Fruit fly (Drosophila melanogaster) whole organism, embryonic: ENCODE measurements around the gene Rbm13.
A peak's percentile ranks its signal among the peaks of the same experiment; 100 is the strongest.

Source experiments
- ATbp ChIP-seq: fragments of 200-800 bp; sonication (Bioruptor generic); optimal IDR thresholded peaks from 2 replicates; lab custom pipeline; 2017; ENCODE audit warnings: missing biosample characterization, mild to moderate bottlenecking, missing genetic modification characterization, missing genetic modification reagents
- Antp ChIP-seq: fragments of 200-800 bp; sonication (Bioruptor generic); optimal IDR thresholded peaks from 3 replicates; lab custom pipeline; 2016; ENCODE audit warnings: missing biosample characterization, missing genetic modification characterization
- Blimp-1 ChIP-seq: fragments of 200-800 bp; sonication (Bioruptor generic); optimal IDR thresholded peaks from 3 replicates; lab custom pipeline; 2018; ENCODE audit warnings: missing biosample characterization, missing genetic modification characterization, mild to moderate bottlenecking, moderate library complexity, missing genetic modification reagents
- CG12236 ChIP-seq: fragments of 200-800 bp; sonication (Bioruptor generic); optimal IDR thresholded peaks from 2 replicates; lab custom pipeline; 2016; ENCODE audit warnings: missing biosample characterization, missing genetic modification characterization
- CG14441 ChIP-seq: fragments of 200-800 bp; sonication (Bioruptor generic); IDR thresholded peaks from 2 replicates; pipeline ENCODE4 v1.3.6; 2022; ENCODE audit warnings: missing biosample characterization, missing genetic modification characterization
- CG16813 ChIP-seq: fragments of 200-800 bp; sonication (Bioruptor generic); IDR thresholded peaks from 3 replicates; pipeline ENCODE4 v1.3.6; 2022; ENCODE audit warnings: missing biosample characterization, missing genetic modification characterization; ENCODE audit not compliant: partially characterized antibody
- CG17829 ChIP-seq: fragments of 200-800 bp; optimal IDR thresholded peaks from 2 replicates; lab custom pipeline; 2019; ENCODE audit warnings: missing biosample characterization, mild to moderate bottlenecking, missing genetic modification characterization, moderate library complexity
- CG3163 ChIP-seq: fragments of 200-800 bp; sonication (Bioruptor generic); optimal IDR thresholded peaks from 3 replicates; lab custom pipeline; 2016; ENCODE audit warnings: missing biosample characterization, missing genetic modification characterization
- CG33557 ChIP-seq: fragments of 200-800 bp; sonication (Bioruptor generic); optimal IDR thresholded peaks from 2 replicates; lab custom pipeline; 2019; ENCODE audit warnings: missing biosample characterization, mild to moderate bottlenecking, missing genetic modification characterization, moderate library complexity
- CG4328 ChIP-seq: fragments of 200-800 bp; sonication (Bioruptor generic); optimal IDR thresholded peaks from 3 replicates; lab custom pipeline; 2017; ENCODE audit warnings: missing biosample characterization, missing genetic modification reagents, missing genetic modification characterization
- CG4730 ChIP-seq: fragments of 200-800 bp; sonication (Bioruptor generic); IDR thresholded peaks from 2 replicates; pipeline ENCODE4 v1.3.6; 2022; ENCODE audit warnings: missing biosample characterization, missing genetic modification characterization
- CG6272 ChIP-seq: fragments of 200-800 bp; sonication (Bioruptor generic); IDR thresholded peaks from 2 replicates; pipeline ENCODE4 v1.3.6; 2022; ENCODE audit warnings: missing biosample characterization, missing genetic modification characterization
- CG6854 ChIP-seq: fragments of 200-800 bp; sonication (Bioruptor generic); optimal IDR thresholded peaks from 3 replicates; lab custom pipeline; 2017; ENCODE audit warnings: missing biosample characterization, mild to moderate bottlenecking, missing genetic modification characterization
- CG8281 ChIP-seq: fragments of 200-800 bp; sonication (Bioruptor generic); optimal IDR thresholded peaks from 2 replicates; lab custom pipeline; 2018; ENCODE audit warnings: missing biosample characterization, mild to moderate bottlenecking, missing genetic modification characterization, moderate library complexity
- CkIIα-i1 ChIP-seq: fragments of 200-800 bp; sonication (Bioruptor generic); IDR thresholded peaks from 2 replicates; pipeline ENCODE4 v1.3.6; 2022; ENCODE audit warnings: missing biosample characterization, missing genetic modification characterization
- Hand ChIP-seq: fragments of 200-800 bp; sonication (Bioruptor generic); optimal IDR thresholded peaks from 2 replicates; lab custom pipeline; 2017; ENCODE audit warnings: mild to moderate bottlenecking, missing biosample characterization, missing genetic modification reagents, missing genetic modification characterization
- Hmr ChIP-seq: fragments of 200-800 bp; sonication (Bioruptor generic); optimal IDR thresholded peaks from 3 replicates; lab custom pipeline; 2017; ENCODE audit warnings: mild to moderate bottlenecking, missing biosample characterization, missing genetic modification reagents, missing genetic modification characterization
- Nf-YA ChIP-seq: fragments of 200-800 bp; sonication (Bioruptor generic); IDR thresholded peaks from 2 replicates; pipeline ENCODE4 v1.3.6; 2022; ENCODE audit warnings: missing biosample characterization, missing genetic modification characterization
- Pdp1 ChIP-seq, 2 experiments: fragments of 200-800 bp; sonication (Bioruptor generic); optimal IDR thresholded peaks; 3 replicates each; lab custom pipeline; 2016; ENCODE audit warnings: missing biosample characterization in 2 of 2, missing genetic modification characterization in 2 of 2, mild to moderate bottlenecking in 1 of 2, moderate library complexity in 1 of 2
- Rfx ChIP-seq: fragments of 200-800 bp; sonication (Bioruptor generic); IDR thresholded peaks from 2 replicates; pipeline ENCODE4 v1.3.6; 2022; ENCODE audit warnings: missing biosample characterization, missing genetic modification characterization
- Rx ChIP-seq: fragments of 200-800 bp; sonication (Bioruptor generic); IDR thresholded peaks from 2 replicates; pipeline ENCODE4 v1.3.6; 2022; ENCODE audit warnings: missing biosample characterization, missing genetic modification characterization
- Trl ChIP-seq, 3 experiments: fragments of >200 bp in 2 of 3; fragments of 200-800 bp in 1 of 3; sonication (Bioruptor generic) in 1 of 3; optimal IDR thresholded peaks; 2 replicates in 1 of 3; 3 replicates in 2 of 3; lab custom pipeline; 2016 to 2017; ENCODE audit warnings: missing biosample characterization in 1 of 3, missing genetic modification characterization in 1 of 3
- Vsx1 ChIP-seq: fragments of 200-800 bp; sonication (Bioruptor generic); optimal IDR thresholded peaks from 2 replicates; lab custom pipeline; 2017; ENCODE audit warnings: missing biosample characterization, mild to moderate bottlenecking, missing genetic modification characterization, missing genetic modification reagents
- ab ChIP-seq: fragments of 200-800 bp; sonication (Bioruptor generic); optimal IDR thresholded peaks from 2 replicates; lab custom pipeline; 2016; ENCODE audit warnings: missing biosample characterization, missing genetic modification characterization
- ac ChIP-seq: fragments of 200-800 bp; sonication (Bioruptor generic); optimal IDR thresholded peaks from 3 replicates; lab custom pipeline; 2017; ENCODE audit warnings: missing biosample characterization, mild to moderate bottlenecking, missing genetic modification characterization
- aop ChIP-seq: fragments of 200-800 bp; sonication (Bioruptor generic); IDR thresholded peaks from 2 replicates; pipeline ENCODE4 v1.3.6; 2022; ENCODE audit warnings: missing biosample characterization, missing genetic modification characterization
- ara ChIP-seq: fragments of 200-800 bp; sonication (Bioruptor generic); IDR thresholded peaks from 2 replicates; pipeline ENCODE4 v1.3.6; 2022; ENCODE audit warnings: missing biosample characterization, missing genetic modification characterization
- ase ChIP-seq: fragments of 200-800 bp; sonication (Bioruptor generic); IDR thresholded peaks from 3 replicates; pipeline ENCODE4 v1.3.6; 2022; ENCODE audit warnings: missing biosample characterization, missing genetic modification characterization
- btn ChIP-seq: fragments of 200-800 bp; sonication (Bioruptor generic); optimal IDR thresholded peaks from 2 replicates; lab custom pipeline; 2016; ENCODE audit warnings: missing biosample characterization, missing genetic modification characterization
- cwo ChIP-seq: fragments of 200-800 bp; sonication (Bioruptor generic); optimal IDR thresholded peaks from 3 replicates; lab custom pipeline; 2017; ENCODE audit warnings: missing biosample characterization, missing genetic modification characterization, mild to moderate bottlenecking, moderate library complexity, missing genetic modification reagents
- dan ChIP-seq: fragments of 200-800 bp; sonication (Bioruptor generic); IDR thresholded peaks from 2 replicates; pipeline ENCODE4 v1.3.6; 2022; ENCODE audit warnings: missing biosample characterization, missing genetic modification characterization
- fru ChIP-seq: fragments of >200 bp; optimal IDR thresholded peaks from 2 replicates; lab custom pipeline; 2017
- gro ChIP-seq: fragments of 200-800 bp; sonication (Bioruptor generic); optimal IDR thresholded peaks from 2 replicates; lab custom pipeline; 2016; ENCODE audit warnings: missing biosample characterization, missing genetic modification characterization
- hb ChIP-seq: fragments of 200-800 bp; sonication (Bioruptor generic); IDR thresholded peaks from 3 replicates; pipeline ENCODE4 v1.3.6; 2022; ENCODE audit warnings: missing biosample characterization, missing genetic modification characterization; ENCODE audit not compliant: partially characterized antibody
- hbn ChIP-seq: fragments of 200-800 bp; sonication (Bioruptor generic); IDR thresholded peaks from 2 replicates; pipeline ENCODE4 v1.3.6; 2022; ENCODE audit warnings: missing biosample characterization, missing genetic modification characterization; ENCODE audit not compliant: partially characterized antibody
- insv ChIP-seq, 2 experiments: fragments of 200-800 bp; sonication (Bioruptor generic); optimal IDR thresholded peaks; 3 replicates each; lab custom pipeline; 2016 to 2018; ENCODE audit warnings: missing biosample characterization in 2 of 2, missing genetic modification characterization in 2 of 2
- kah ChIP-seq: fragments of 200-800 bp; sonication (Bioruptor generic); optimal IDR thresholded peaks from 2 replicates; lab custom pipeline; 2018; ENCODE audit warnings: missing biosample characterization, mild to moderate bottlenecking, missing genetic modification characterization
- ken ChIP-seq: fragments of 200-800 bp; sonication (Bioruptor generic); IDR thresholded peaks from 3 replicates; pipeline ENCODE4 v1.3.6; 2022; ENCODE audit warnings: missing biosample characterization, missing genetic modification characterization
- knrl ChIP-seq: fragments of 200-800 bp; sonication (Bioruptor generic); IDR thresholded peaks from 3 replicates; pipeline ENCODE4 v1.3.6; 2022; ENCODE audit warnings: missing biosample characterization, missing genetic modification characterization; ENCODE audit not compliant: partially characterized antibody
- lmd ChIP-seq: fragments of 200-800 bp; sonication (Bioruptor generic); IDR thresholded peaks from 2 replicates; pipeline ENCODE4 v1.3.6; 2022; ENCODE audit warnings: missing biosample characterization, missing genetic modification characterization
- mam ChIP-seq: fragments of 200-800 bp; sonication (Bioruptor generic); optimal IDR thresholded peaks from 3 replicates; lab custom pipeline; 2016; ENCODE audit warnings: missing biosample characterization, missing genetic modification characterization
- onecut ChIP-seq: fragments of 200-800 bp; sonication (Bioruptor generic); IDR thresholded peaks from 2 replicates; pipeline ENCODE4 v1.3.6; 2022; ENCODE audit warnings: missing biosample characterization, missing genetic modification characterization
- org-1 ChIP-seq: fragments of 200-800 bp; sonication (Bioruptor generic); optimal IDR thresholded peaks from 2 replicates; lab custom pipeline; 2017; ENCODE audit warnings: missing biosample characterization, missing genetic modification characterization
- pum ChIP-seq: fragments of 200-800 bp; sonication (Bioruptor generic); optimal IDR thresholded peaks from 2 replicates; lab custom pipeline; 2016; ENCODE audit warnings: missing biosample characterization, missing genetic modification characterization
- pzg ChIP-seq: fragments of 200-800 bp; sonication (Bioruptor generic); optimal IDR thresholded peaks from 3 replicates; lab custom pipeline; 2018; ENCODE audit warnings: missing biosample characterization, mild to moderate bottlenecking, missing genetic modification characterization, moderate library complexity
- seq ChIP-seq: fragments of 200-800 bp; sonication (Bioruptor generic); IDR thresholded peaks from 2 replicates; pipeline ENCODE4 v1.3.6; 2022; ENCODE audit warnings: missing biosample characterization, missing genetic modification characterization
- slbo ChIP-seq: fragments of 200-800 bp; sonication (Bioruptor generic); IDR thresholded peaks from 2 replicates; pipeline ENCODE4 v1.3.6; 2022; ENCODE audit warnings: missing biosample characterization, missing genetic modification characterization
- stc ChIP-seq: fragments of 200-800 bp; sonication (Bioruptor generic); IDR thresholded peaks from 2 replicates; pipeline ENCODE4 v1.3.6; 2022; ENCODE audit warnings: missing biosample characterization, missing genetic modification characterization
- tna ChIP-seq: fragments of 200-800 bp; sonication (Bioruptor generic); IDR thresholded peaks from 2 replicates; pipeline ENCODE4 v1.3.6; 2022; ENCODE audit warnings: missing biosample characterization, missing genetic modification characterization; ENCODE audit not compliant: partially characterized antibody
- wek ChIP-seq: fragments of 200-800 bp; sonication (Bioruptor generic); optimal IDR thresholded peaks from 3 replicates; lab custom pipeline; 2018; ENCODE audit warnings: missing biosample characterization, mild to moderate bottlenecking, missing genetic modification characterization, moderate library complexity

Rbm13 gene

DNA sequence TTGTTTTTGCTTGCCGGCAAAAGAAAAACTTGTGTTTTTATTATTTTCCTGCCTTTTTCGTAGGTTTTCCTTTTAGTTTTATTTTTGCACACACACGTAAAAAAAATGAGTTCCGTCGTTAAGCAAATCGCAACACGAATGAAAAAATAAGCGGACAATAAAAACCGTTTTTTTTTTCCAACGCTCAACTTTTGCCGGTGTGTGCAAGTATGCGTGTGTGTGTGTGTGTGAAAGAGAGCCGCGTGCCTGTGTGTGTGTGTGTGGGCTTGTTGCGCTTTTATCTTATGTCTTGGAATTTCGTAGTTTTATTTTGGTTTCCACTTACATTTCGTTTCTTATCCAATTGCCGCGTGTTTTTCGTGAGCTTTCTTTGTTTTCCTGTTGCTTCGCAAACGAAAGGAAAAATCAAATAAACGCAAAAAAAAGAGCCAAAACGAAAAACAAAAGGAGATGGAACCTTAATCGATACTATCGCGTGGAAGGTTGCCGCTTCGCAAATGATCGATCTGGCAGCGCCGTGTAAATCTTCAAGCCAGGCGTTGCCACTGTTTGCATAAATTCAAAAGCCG, 3.6 kb upstream of the Rbm13 start, which contains the start of gene Moe (continued):
- TF ChIP-seq slbo (peak; percentile 85), pzg (GFP tag; lab: Kevin White, UChicago) (peak; percentile 72), seq (GFP tag; lab: Robert Waterston, UW) (no peak), Vsx1 (GFP tag; lab: Kevin White, UChicago) (no peak), hbn (GFP tag; lab: Robert Waterston, UW) (peak; percentile 78), CG14441 (GFP tag; lab: Robert Waterston, UW) (peak; percentile 30; the same call in 1 of the 2 replicates), aop (GFP tag; lab: Robert Waterston, UW) (no peak), Trl (optimal IDR thresholded peaks at IDR 0.05; lab: Kevin White, UChicago) (peak in 1 of 2 experiments; percentile 46), Trl (GFP tag; optimal IDR thresholded peaks at IDR 0.05; lab: Kevin White, UChicago) (peak; percentile 76), Rfx (GFP tag; lab: Robert Waterston, UW) (peak; percentile 81), Blimp-1 (GFP tag; lab: Kevin White, UChicago) (no peak), ab (no peak), btn (GFP tag; lab: Kevin White, UChicago) (peak; percentile 12), mam (GFP tag; lab: Kevin White, UChicago) (peak; percentile 72), Rx (GFP tag; lab: Robert Waterston, UW) (0 out of 2 replicates have a peak, but pooled peaks have one; percentile 9), pum (peak; percentile 50), CG3163 (GFP tag; lab: Kevin White, UChicago) (peak; percentile 51), org-1 (GFP tag; lab: Kevin White, UChicago) (no peak), wek (GFP tag; lab: Kevin White, UChicago) (no peak), Hmr (GFP tag; lab: Kevin White, UChicago) (peak; percentile 61), ATbp (GFP tag; lab: Kevin White, UChicago) (no peak), lmd (GFP tag; lab: Robert Waterston, UW) (peak; percentile 37; the same call in 1 of the 2 replicates), CG17829 (tag; lab: Kevin White, UChicago) (peak; percentile 37), cwo (GFP tag; lab: Kevin White, UChicago) (no peak), Nf-YA (GFP tag; lab: Robert Waterston, UW) (no peak), dan (GFP tag; lab: Robert Waterston, UW) (no peak), knrl (GFP tag; lab: Robert Waterston, UW) (peak; percentile 78), Antp (peak; percentile 80), ac (GFP tag; lab: Kevin White, UChicago) (no peak), CG16813 (peak; percentile 83), CG6854 (GFP tag; lab: Kevin White, UChicago) (no peak), CG4328 (no peak), fru (no peak), kah (GFP tag; lab: Kevin White, UChicago) (no peak), ken (GFP tag; lab: Robert Waterston, UW) (peak; percentile 62; the same call in 2 of the 3 replicates), tna (GFP tag; lab: Robert Waterston, UW) (peak; percentile 54; the same call in 1 of the 2 replicates), Pdp1 (GFP tag; optimal IDR thresholded peaks at IDR 0.05; lab: Kevin White, UChicago) (peak; percentile 60 to 71), insv (GFP tag; optimal IDR thresholded peaks at IDR 0.05; lab: Kevin White, UChicago) (peak in 1 of 2 experiments; percentile 40), stc (GFP tag; lab: Robert Waterston, UW) (no peak), onecut (GFP tag; lab: Robert Waterston, UW) (peak; percentile 34), Hand (GFP tag; lab: Kevin White, UChicago) (no peak), CG4730 (no peak), CG12236 (no peak), CG6272 (GFP tag; lab: Robert Waterston, UW) (peak; percentile 48; the same call in 1 of the 2 replicates), hb (GFP tag; lab: Robert Waterston, UW) (0 out of 3 replicates have a peak, but pooled peaks have one; percentile 41), CkIIα-i1 (GFP tag; lab: Robert Waterston, UW) (no peak), CG8281 (tag; lab: Kevin White, UChicago) (no peak), CG33557 (GFP tag; lab: Kevin White, UChicago) (no peak), ara (GFP tag; lab: Robert Waterston, UW) (no peak), gro (peak; percentile 58), ase (GFP tag; lab: Robert Waterston, UW) (no peak)
